Fruit fly (Drosophila melanogaster) whole organism, embryonic: Measurements from ENCODE around the gene RpS29.

Experiments
- Blimp-1 ChIP-seq: fragments of 200-800 bp; sonication (Bioruptor generic); optimal IDR thresholded peaks from 3 replicates; lab custom pipeline; 2018; ENCODE audit warnings: missing biosample characterization, missing genetic modification characterization, mild to moderate bottlenecking, moderate library complexity, missing genetic modification reagents
- CG10274 ChIP-seq: fragments of 200-800 bp; sonication (Bioruptor generic); optimal IDR thresholded peaks from 3 replicates; lab custom pipeline; 2017; ENCODE audit warnings: missing biosample characterization, mild to moderate bottlenecking, missing genetic modification characterization
- CG10462 ChIP-seq: fragments of 200-800 bp; sonication (Bioruptor generic); optimal IDR thresholded peaks from 2 replicates; lab custom pipeline; 2016; ENCODE audit warnings: missing biosample characterization, missing genetic modification characterization
- CG12769 ChIP-seq: fragments of 200-800 bp; sonication (Bioruptor generic); optimal IDR thresholded peaks from 2 replicates; lab custom pipeline; 2019; ENCODE audit warnings: missing biosample characterization, mild to moderate bottlenecking, missing genetic modification characterization, moderate library complexity
- CG14014 ChIP-seq: fragments of 200-800 bp; sonication (Bioruptor generic); IDR thresholded peaks from 2 replicates; pipeline ENCODE4 v1.3.6; 2022; ENCODE audit warnings: missing biosample characterization, missing genetic modification characterization
- CG14860 ChIP-seq: fragments of 200-800 bp; sonication (Bioruptor generic); IDR thresholded peaks from 3 replicates; pipeline ENCODE4 v1.3.6; 2022; ENCODE audit warnings: missing biosample characterization, missing genetic modification characterization; ENCODE audit not compliant: partially characterized antibody
- CG15011 ChIP-seq: fragments of 200-800 bp; sonication (Bioruptor generic); optimal IDR thresholded peaks from 3 replicates; lab custom pipeline; 2018; ENCODE audit warnings: missing biosample characterization, mild to moderate bottlenecking, missing genetic modification characterization
- CG16779 ChIP-seq: fragments of 200-800 bp; sonication (Bioruptor generic); IDR thresholded peaks from 2 replicates; pipeline ENCODE4 v1.3.6; 2022; ENCODE audit warnings: missing biosample characterization, missing genetic modification characterization
- CG17328 ChIP-seq: fragments of 200-800 bp; sonication (Bioruptor generic); IDR thresholded peaks from 2 replicates; pipeline ENCODE4 v1.3.6; 2022; ENCODE audit warnings: missing biosample characterization, missing genetic modification characterization
- CG17912 ChIP-seq: fragments of 200-800 bp; sonication (Bioruptor generic); optimal IDR thresholded peaks from 2 replicates; lab custom pipeline; 2018; ENCODE audit warnings: missing biosample characterization, mild to moderate bottlenecking, missing genetic modification characterization
- CG1792 ChIP-seq: fragments of 200-800 bp; sonication (Bioruptor generic); optimal IDR thresholded peaks from 2 replicates; lab custom pipeline; 2016; ENCODE audit warnings: missing biosample characterization, missing genetic modification characterization
- CG18262 ChIP-seq: fragments of 200-800 bp; optimal IDR thresholded peaks from 3 replicates; lab custom pipeline; 2019; ENCODE audit warnings: missing biosample characterization, mild to moderate bottlenecking, missing genetic modification characterization, moderate library complexity
- CG18619 ChIP-seq: fragments of 200-800 bp; sonication (Bioruptor generic); optimal IDR thresholded peaks from 3 replicates; lab custom pipeline; 2017; ENCODE audit warnings: missing biosample characterization, mild to moderate bottlenecking, missing genetic modification characterization
- CG2129 ChIP-seq: fragments of 200-800 bp; sonication (Bioruptor generic); IDR thresholded peaks from 2 replicates; pipeline ENCODE4 v1.3.6; 2022; ENCODE audit warnings: missing biosample characterization, missing genetic modification characterization; ENCODE audit not compliant: partially characterized antibody
- CG2202 ChIP-seq: fragments of 200-800 bp; sonication (Bioruptor generic); optimal IDR thresholded peaks from 2 replicates; lab custom pipeline; 2018; ENCODE audit warnings: missing biosample characterization, mild to moderate bottlenecking, missing genetic modification characterization
- CG3281 ChIP-seq: fragments of 200-800 bp; sonication (Bioruptor generic); optimal IDR thresholded peaks from 3 replicates; lab custom pipeline; 2017; ENCODE audit warnings: missing biosample characterization, mild to moderate bottlenecking, missing genetic modification characterization
- CG33213 ChIP-seq: fragments of 200-800 bp; sonication (Bioruptor generic); optimal IDR thresholded peaks from 3 replicates; lab custom pipeline; 2016; ENCODE audit warnings: missing biosample characterization, missing genetic modification characterization
- CG4282 ChIP-seq: fragments of 200-800 bp; sonication (Bioruptor generic); optimal IDR thresholded peaks from 2 replicates; lab custom pipeline; 2016; ENCODE audit warnings: missing biosample characterization, missing genetic modification characterization
- CG4360 ChIP-seq: fragments of 200-800 bp; sonication (Bioruptor generic); IDR thresholded peaks from 2 replicates; pipeline ENCODE4 v1.3.6; 2022; ENCODE audit warnings: missing biosample characterization, missing genetic modification characterization
- CG4707 ChIP-seq: fragments of 200-800 bp; sonication (Bioruptor generic); optimal IDR thresholded peaks from 2 replicates; lab custom pipeline; 2018; ENCODE audit warnings: missing biosample characterization, mild to moderate bottlenecking, missing genetic modification characterization, moderate library complexity
- CG4854 ChIP-seq: fragments of 200-800 bp; sonication (Bioruptor generic); optimal IDR thresholded peaks from 2 replicates; lab custom pipeline; 2016; ENCODE audit warnings: missing biosample characterization, missing genetic modification characterization, inconsistent platforms
- CG6175 ChIP-seq: fragments of 200-800 bp; sonication (Bioruptor generic); IDR thresholded peaks from 3 replicates; pipeline ENCODE4 v1.3.6; 2022; ENCODE audit warnings: missing biosample characterization, missing genetic modification characterization
- CG6765 ChIP-seq: fragments of 200-800 bp; sonication (Bioruptor generic); optimal IDR thresholded peaks from 3 replicates; lab custom pipeline; 2017; ENCODE audit warnings: missing biosample characterization, mild to moderate bottlenecking, missing genetic modification characterization
- CHES-1-like ChIP-seq: fragments of 200-800 bp; sonication (Bioruptor generic); optimal IDR thresholded peaks from 2 replicates; lab custom pipeline; 2016; ENCODE audit warnings: missing biosample characterization, missing genetic modification characterization
- Dll ChIP-seq: fragments of 200-800 bp; sonication (Bioruptor generic); IDR thresholded peaks from 4 replicates; pipeline ENCODE4 v1.3.6; 2022; ENCODE audit warnings: missing biosample characterization, missing genetic modification characterization; ENCODE audit not compliant: partially characterized antibody
- E2f2 ChIP-seq: fragments of 200-800 bp; sonication (Bioruptor generic); IDR thresholded peaks from 2 replicates; pipeline ENCODE4 v1.3.6; 2022; ENCODE audit warnings: missing biosample characterization, missing genetic modification characterization
- Eip74EF ChIP-seq, 2 experiments: fragments of 200-800 bp in 1 of 2; fragments of >200 bp in 1 of 2; sonication (Bioruptor generic) in 1 of 2; optimal IDR thresholded peaks; 2 replicates each; lab custom pipeline; 2017 to 2019; ENCODE audit warnings: missing biosample characterization in 2 of 2, missing genetic modification characterization in 2 of 2, mild to moderate bottlenecking in 1 of 2, moderate library complexity in 1 of 2
- Pdp1 ChIP-seq, 2 experiments: fragments of 200-800 bp; sonication (Bioruptor generic); optimal IDR thresholded peaks; 3 replicates each; lab custom pipeline; 2016; ENCODE audit warnings: missing biosample characterization in 2 of 2, missing genetic modification characterization in 2 of 2, mild to moderate bottlenecking in 1 of 2, moderate library complexity in 1 of 2
- Poxn ChIP-seq: fragments of 200-800 bp; sonication (Bioruptor generic); IDR thresholded peaks from 2 replicates; pipeline ENCODE4 v1.3.6; 2022; ENCODE audit warnings: missing biosample characterization, missing genetic modification characterization
- Scr ChIP-seq: fragments of 200-800 bp; sonication (Bioruptor generic); IDR thresholded peaks from 2 replicates; pipeline ENCODE4 v1.3.6; 2022; ENCODE audit warnings: missing biosample characterization, missing genetic modification characterization; ENCODE audit not compliant: partially characterized antibody
- Sry-δ ChIP-seq: fragments of 200-800 bp; sonication (Bioruptor generic); optimal IDR thresholded peaks from 2 replicates; lab custom pipeline; 2016; ENCODE audit warnings: missing biosample characterization, missing genetic modification characterization
- Tbp ChIP-seq: fragments of >200 bp; optimal IDR thresholded peaks from 2 replicates; lab custom pipeline; 2018; ENCODE audit warnings: missing biosample characterization, missing genetic modification characterization
- ac ChIP-seq: fragments of 200-800 bp; sonication (Bioruptor generic); optimal IDR thresholded peaks from 3 replicates; lab custom pipeline; 2017; ENCODE audit warnings: missing biosample characterization, mild to moderate bottlenecking, missing genetic modification characterization
- az2 ChIP-seq: fragments of 200-800 bp; sonication (Bioruptor generic); optimal IDR thresholded peaks from 3 replicates; lab custom pipeline; 2016; ENCODE audit warnings: missing biosample characterization, missing genetic modification characterization
- da ChIP-seq: fragments of 200-800 bp; sonication (Bioruptor generic); optimal IDR thresholded peaks from 2 replicates; lab custom pipeline; 2016; ENCODE audit warnings: missing biosample characterization, missing genetic modification characterization
- dan ChIP-seq: fragments of 200-800 bp; sonication (Bioruptor generic); IDR thresholded peaks from 2 replicates; pipeline ENCODE4 v1.3.6; 2022; ENCODE audit warnings: missing biosample characterization, missing genetic modification characterization
- gcm2 ChIP-seq: fragments of 200-800 bp; sonication (Bioruptor generic); optimal IDR thresholded peaks from 2 replicates; lab custom pipeline; 2016; ENCODE audit warnings: missing biosample characterization, missing genetic modification characterization
- hbn ChIP-seq: fragments of 200-800 bp; sonication (Bioruptor generic); IDR thresholded peaks from 2 replicates; pipeline ENCODE4 v1.3.6; 2022; ENCODE audit warnings: missing biosample characterization, missing genetic modification characterization; ENCODE audit not compliant: partially characterized antibody
- knrl ChIP-seq: fragments of 200-800 bp; sonication (Bioruptor generic); IDR thresholded peaks from 3 replicates; pipeline ENCODE4 v1.3.6; 2022; ENCODE audit warnings: missing biosample characterization, missing genetic modification characterization; ENCODE audit not compliant: partially characterized antibody
- lmd ChIP-seq: fragments of 200-800 bp; sonication (Bioruptor generic); IDR thresholded peaks from 2 replicates; pipeline ENCODE4 v1.3.6; 2022; ENCODE audit warnings: missing biosample characterization, missing genetic modification characterization
- lov ChIP-seq, 2 experiments: fragments of 200-800 bp in 1 of 2; fragments of >200 bp in 1 of 2; sonication (Bioruptor generic) in 1 of 2; IDR thresholded peaks in 1 of 2; optimal IDR thresholded peaks in 1 of 2; 2 replicates in 1 of 2; 3 replicates in 1 of 2; pipeline versions ENCODE4 v1.3.6 to Lab custom; 2017 to 2022; ENCODE audit warnings: missing biosample characterization in 1 of 2, missing genetic modification characterization in 1 of 2
- maf-S ChIP-seq: fragments of 200-800 bp; sonication (Bioruptor generic); optimal IDR thresholded peaks from 2 replicates; lab custom pipeline; 2016; ENCODE audit warnings: missing biosample characterization, missing genetic modification characterization
- otp ChIP-seq: fragments of 200-800 bp; sonication (Bioruptor generic); IDR thresholded peaks from 3 replicates; pipeline ENCODE4, ENCODE4 v1.3.6; 2022; ENCODE audit warnings: missing biosample characterization, missing genetic modification characterization
- pfk ChIP-seq: fragments of 200-800 bp; sonication (Bioruptor generic); optimal IDR thresholded peaks from 2 replicates; lab custom pipeline; 2018; ENCODE audit warnings: missing biosample characterization, mild to moderate bottlenecking, missing genetic modification characterization, moderate library complexity
- pzg ChIP-seq: fragments of 200-800 bp; sonication (Bioruptor generic); optimal IDR thresholded peaks from 3 replicates; lab custom pipeline; 2018; ENCODE audit warnings: missing biosample characterization, mild to moderate bottlenecking, missing genetic modification characterization, moderate library complexity
- ranshi ChIP-seq: fragments of 200-800 bp; sonication (Bioruptor generic); IDR thresholded peaks from 2 replicates; pipeline ENCODE4 v1.3.6; 2022; ENCODE audit warnings: missing biosample characterization, missing genetic modification characterization
- sd ChIP-seq: fragments of 200-800 bp; sonication (Bioruptor generic); optimal IDR thresholded peaks from 3 replicates; lab custom pipeline; 2018; ENCODE audit warnings: missing biosample characterization, mild to moderate bottlenecking, missing genetic modification characterization, moderate library complexity
- tna ChIP-seq: fragments of 200-800 bp; sonication (Bioruptor generic); IDR thresholded peaks from 2 replicates; pipeline ENCODE4 v1.3.6; 2022; ENCODE audit warnings: missing biosample characterization, missing genetic modification characterization; ENCODE audit not compliant: partially characterized antibody
- unc-4 ChIP-seq: fragments of 200-800 bp; sonication (Bioruptor generic); IDR thresholded peaks from 2 replicates; pipeline ENCODE4 v1.3.6; 2022; ENCODE audit warnings: missing biosample characterization, missing genetic modification characterization; ENCODE audit not compliant: partially characterized antibody
- zfh2 ChIP-seq: fragments of 200-800 bp; sonication (Bioruptor generic); optimal IDR thresholded peaks from 2 replicates; lab custom pipeline; 2016; ENCODE audit warnings: missing biosample characterization, missing genetic modification characterization

RpS29 gene

DNA sequence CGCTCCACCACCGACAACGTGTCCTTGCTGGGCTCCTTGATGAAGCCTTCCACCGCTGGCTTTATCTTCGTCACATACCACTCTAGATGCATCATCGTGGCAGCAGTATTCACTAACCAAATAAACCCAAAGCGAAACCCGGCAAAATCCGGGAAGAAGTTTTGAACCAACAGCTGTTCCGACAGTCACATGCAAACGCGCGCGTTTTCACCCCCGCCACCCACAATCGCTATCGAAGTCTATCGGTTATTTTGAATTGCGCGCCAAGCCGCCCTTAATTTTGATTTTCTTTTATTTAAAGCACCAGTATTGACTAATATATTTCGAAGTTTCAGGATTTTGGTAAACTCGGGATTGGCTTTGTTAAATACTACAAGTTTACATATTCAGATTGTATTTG is 23.4 kb upstream of the RpS29 start, which contains the start of gene Tti1 (continued):
- TF ChIP-seq Eip74EF (GFP tag; optimal IDR thresholded peaks at IDR 0.05; lab: Kevin White, UChicago) (no peak), CG18262 (tag; lab: Kevin White, UChicago) (no peak), knrl (no peak), maf-S (GFP tag; lab: Kevin White, UChicago) (no peak), CG4854 (no peak), CG4707 (no peak), CG14014 (GFP tag; lab: Robert Waterston, UW) (no peak), Sry-δ (GFP tag; lab: Kevin White, UChicago) (peak; percentile 19), hbn (peak; percentile 38; the same call in 1 of the 2 replicates), CG3281 (GFP tag; lab: Kevin White, UChicago) (no peak), CG6175 (GFP tag; lab: Robert Waterston, UW) (no peak), Poxn (GFP tag; lab: Robert Waterston, UW) (no peak), ranshi (no peak), Dll (GFP tag; lab: Robert Waterston, UW) (peak; percentile 48; the same call in 1 of the 4 replicates), CG2129 (GFP tag; lab: Robert Waterston, UW) (0 out of 2 replicates have a peak, but pooled peaks have one; percentile 14), CG6765 (GFP tag; lab: Kevin White, UChicago) (no peak), da (GFP tag; lab: Kevin White, UChicago) (no peak), CG2202 (tag; lab: Kevin White, UChicago) (no peak), pzg (GFP tag; lab: Kevin White, UChicago) (peak; percentile 56), E2f2 (GFP tag; lab: Robert Waterston, UW) (peak; percentile 92), CG17328 (GFP tag; lab: Robert Waterston, UW) (no peak), CG4360 (no peak), CG15011 (GFP tag; lab: Kevin White, UChicago) (no peak), lmd (GFP tag; lab: Robert Waterston, UW) (no peak), CG10462 (no peak), Blimp-1 (GFP tag; lab: Kevin White, UChicago) (no peak), CG1792 (GFP tag; lab: Kevin White, UChicago) (no peak), ac (no peak), CG33213 (no peak), zfh2 (GFP tag; lab: Kevin White, UChicago) (no peak), CG17912 (GFP tag; lab: Kevin White, UChicago) (no peak), CG4282 (GFP tag; lab: Kevin White, UChicago) (no peak), pfk (GFP tag; lab: Kevin White, UChicago) (no peak), Scr (GFP tag; lab: Robert Waterston, UW) (peak; percentile 42; the same call in 1 of the 2 replicates), CG16779 (GFP tag; lab: Robert Waterston, UW) (no peak), gcm2 (no peak), Pdp1 (GFP tag; optimal IDR thresholded peaks at IDR 0.05; lab: Kevin White, UChicago) (no peak), tna (GFP tag; lab: Robert Waterston, UW) (peak; percentile 36; the same call in 1 of the 2 replicates), az2 (no peak), CG10274 (no peak), CG18619 (no peak), CG14860 (GFP tag; lab: Robert Waterston, UW) (peak; percentile 33; the same call in 1 of the 3 replicates), Tbp (GFP tag; lab: Kevin White, UChicago) (no peak), otp (no peak), sd (no peak), unc-4 (GFP tag; lab: Robert Waterston, UW) (0 out of 2 replicates have a peak, but pooled peaks have one; percentile 18), lov (optimal IDR thresholded peaks at IDR 0.05; lab: Kevin White, UChicago) (no peak), lov (GFP tag; IDR thresholded peaks at IDR 0.05; lab: Robert Waterston, UW) (no peak), CHES-1-like (no peak), CG12769 (tag; lab: Kevin White, UChicago) (no peak), dan (no peak)
